Worm (Caenorhabditis elegans) whole organism, midembryonic: ENCODE data around the gene hrpu-2.

Experiments used
- T22C8.4 ChIP-seq: fragments of 200-800 bp; sonication (Bioruptor generic); IDR thresholded peaks from 2 replicates; pipeline ENCODE4 v1.3.6; 2022; ENCODE audit warnings: missing genetic modification characterization, missing compliant biosample characterization
- flt-1 ChIP-seq: fragments of 200-800 bp; sonication (Bioruptor generic); IDR thresholded peaks from 2 replicates; pipeline ENCODE4 v1.3.6; 2022; ENCODE audit warnings: missing genetic modification characterization, missing compliant biosample characterization
- med-1 ChIP-seq: sonication (generic microtip); optimal IDR thresholded peaks from 2 replicates; lab custom pipeline; 2017; ENCODE audit warnings: missing genetic modification characterization, mild to moderate bottlenecking, missing compliant biosample characterization, antibody characterized with exemption, missing genetic modification reagents; ENCODE audit not compliant: insufficient read depth
- tab-1 ChIP-seq: fragments of 200-800 bp; sonication (Bioruptor generic); IDR thresholded peaks from 2 replicates; pipeline ENCODE4 v1.3.6; 2022; ENCODE audit warnings: missing genetic modification characterization, missing compliant biosample characterization

ce11 chrIV:2128761-2129160, 48.9 kb upstream of the hrpu-2 start, which contains the start of gene grl-20:
- no peak for TF ChIP-seq flt-1 (GFP tag; lab: Robert Waterston, UW)
- TF ChIP-seq T22C8.4 (GFP tag; lab: Robert Waterston, UW), result no peak
- TF ChIP-seq tab-1 (GFP tag; lab: Robert Waterston, UW), result no peak
- TF ChIP-seq med-1 (GFP tag; lab: Kevin White, UChicago), result no peak
